Worm (Caenorhabditis elegans) whole organism, midembryonic: ENCODE results near the gene H19J13.2.
"Not testable (repeated sequence)": the region's sequence is repeated elsewhere in the genome, so short reads cannot be mapped to it uniquely, and the experiment has no call there.

Experiments used
- T22C8.4 ChIP-seq: fragments of 200-800 bp; sonication (Bioruptor generic); IDR thresholded peaks from 2 replicates; pipeline ENCODE4 v1.3.6; 2022; ENCODE audit warnings: missing genetic modification characterization, missing compliant biosample characterization
- cog-1 ChIP-seq: sonication (generic microtip); optimal IDR thresholded peaks from 2 replicates; lab custom pipeline; 2016; ENCODE audit warnings: missing genetic modification characterization, missing compliant biosample characterization
- flt-1 ChIP-seq: fragments of 200-800 bp; sonication (Bioruptor generic); IDR thresholded peaks from 2 replicates; pipeline ENCODE4 v1.3.6; 2022; ENCODE audit warnings: missing genetic modification characterization, missing compliant biosample characterization
- klf-2 ChIP-seq: fragments of 200-800 bp; sonication (Bioruptor generic); conservative IDR thresholded peaks from 2 replicates; pipeline ENCODE4 v1.3.6; 2022; ENCODE audit warnings: missing genetic modification reagents, missing genetic modification characterization, missing compliant biosample characterization
- med-1 ChIP-seq: sonication (generic microtip); optimal IDR thresholded peaks from 2 replicates; lab custom pipeline; 2017; ENCODE audit warnings: missing genetic modification characterization, mild to moderate bottlenecking, missing compliant biosample characterization, antibody characterized with exemption, missing genetic modification reagents; ENCODE audit not compliant: insufficient read depth
- ref-1 ChIP-seq: fragments of 200-800 bp; sonication (Bioruptor generic); conservative IDR thresholded peaks from 2 replicates; pipeline ENCODE4 v1.3.6; 2022; ENCODE audit warnings: missing genetic modification reagents, missing genetic modification characterization, missing compliant biosample characterization
- tab-1 ChIP-seq: fragments of 200-800 bp; sonication (Bioruptor generic); IDR thresholded peaks from 2 replicates; pipeline ENCODE4 v1.3.6; 2022; ENCODE audit warnings: missing genetic modification characterization, missing compliant biosample characterization
- ztf-23 ChIP-seq: fragments of 200-800 bp; sonication (Bioruptor generic); IDR thresholded peaks from 2 replicates; pipeline ENCODE4 v1.3.6; 2022; ENCODE audit warnings: missing genetic modification reagents, missing genetic modification characterization, missing compliant biosample characterization
- ztf-29 ChIP-seq: fragments of 200-800 bp; sonication (Bioruptor generic); IDR thresholded peaks from 2 replicates; pipeline ENCODE4 v1.3.6; 2022; ENCODE audit warnings: missing genetic modification reagents, missing genetic modification characterization, missing compliant biosample characterization

H19J13.2 gene

DNA sequence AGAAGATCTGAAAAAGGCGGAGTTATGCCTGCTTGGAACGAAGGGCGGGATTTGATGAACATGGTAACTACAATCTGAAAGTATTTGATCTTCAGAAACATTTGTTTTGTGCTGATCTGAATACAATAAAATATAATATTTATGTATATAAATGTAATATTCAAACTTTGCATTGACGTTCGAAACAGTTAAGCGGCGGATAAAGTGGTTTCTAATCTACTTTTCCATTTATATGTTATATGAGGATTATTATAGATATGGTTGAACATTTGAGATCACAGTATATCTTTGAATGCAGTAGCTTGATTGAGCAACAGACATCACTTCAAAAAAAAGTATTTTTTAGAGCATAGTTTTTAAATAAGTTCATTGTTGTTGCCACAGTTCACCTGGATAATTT is at the start of gene H19J13.2:
TSS of gene H19J13.2 (minus strand) at position 101 of the 400 bp plus-strand sequence.
- TF ChIP-seq ztf-23 (GFP tag; lab: Robert Waterston, UW) (no peak), med-1 (GFP tag; lab: Kevin White, UChicago) (no peak), ref-1 (GFP tag; lab: Robert Waterston, UW) (no peak), cog-1 (tag; lab: Kevin White, UChicago) (no peak), flt-1 (GFP tag; lab: Robert Waterston, UW) (no peak), klf-2 (GFP tag; lab: Robert Waterston, UW) (no peak), ztf-29 (GFP tag; lab: Robert Waterston, UW) (no peak)

DNA sequence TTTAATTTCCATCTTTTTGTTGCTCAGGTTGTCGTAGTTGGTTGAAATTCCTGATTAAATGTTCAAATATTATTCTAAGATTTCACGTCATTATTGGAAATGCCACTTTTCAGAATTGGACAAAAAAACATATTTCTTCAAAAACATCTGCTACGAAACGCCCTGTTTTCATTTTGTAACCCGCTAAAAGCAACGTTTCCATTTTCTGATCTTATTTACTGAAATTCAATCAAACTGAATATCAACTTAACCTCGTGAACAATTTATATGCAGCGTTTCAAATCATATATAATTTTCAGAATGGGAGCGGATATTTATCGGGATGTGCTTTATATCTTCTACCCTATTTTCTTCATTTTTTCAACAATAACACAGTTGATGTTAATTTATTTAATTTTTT is 49.7 kb upstream of the H19J13.2 start, which contains the start of gene srd-40:
TSS of gene srd-40 (plus strand) at position 301 of the 400 bp plus-strand sequence.
- TF ChIP-seq cog-1 (tag; lab: Kevin White, UChicago) (no peak), ref-1 (GFP tag; lab: Robert Waterston, UW) (no peak), med-1 (GFP tag; lab: Kevin White, UChicago) (no peak), ztf-23 (GFP tag; lab: Robert Waterston, UW) (no peak), klf-2 (GFP tag; lab: Robert Waterston, UW) (no peak), T22C8.4 (GFP tag; lab: Robert Waterston, UW) (no peak), tab-1 (GFP tag; lab: Robert Waterston, UW) (no peak), flt-1 (GFP tag; lab: Robert Waterston, UW) (no peak)

DNA sequence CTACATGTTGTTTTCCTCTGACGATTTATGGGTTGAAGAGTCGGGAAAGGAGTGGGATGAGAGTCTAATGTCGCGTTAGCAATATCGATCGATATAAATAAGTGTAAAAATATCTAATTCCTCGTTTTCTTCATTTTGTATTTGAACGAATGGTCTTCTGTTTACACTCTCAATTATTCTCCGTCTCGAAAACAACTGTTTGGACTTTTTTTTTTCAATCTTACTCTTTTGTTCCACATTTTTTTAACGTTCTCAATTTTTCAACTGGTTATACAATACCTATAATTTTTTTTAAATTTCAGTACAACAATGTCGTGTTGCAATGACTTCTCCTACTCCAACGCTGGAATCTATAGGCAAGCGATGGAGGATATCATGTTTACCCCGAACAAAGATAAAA is 47.6 kb upstream of the H19J13.2 start, which contains the start of gene F17A2.13:
TSS of gene F17A2.13 (plus strand) at position 301 of the 400 bp plus-strand sequence.
- no peak for TF ChIP-seq tab-1 (GFP tag; lab: Robert Waterston, UW)
- no peak for TF ChIP-seq ref-1 (GFP tag; lab: Robert Waterston, UW)
- no peak for TF ChIP-seq klf-2 (GFP tag; lab: Robert Waterston, UW)
- TF ChIP-seq cog-1 (tag; lab: Kevin White, UChicago), result no peak
- no peak for TF ChIP-seq ztf-23 (GFP tag; lab: Robert Waterston, UW)
- no peak for TF ChIP-seq ztf-29 (GFP tag; lab: Robert Waterston, UW)
- no peak for TF ChIP-seq med-1 (GFP tag; lab: Kevin White, UChicago)

DNA sequence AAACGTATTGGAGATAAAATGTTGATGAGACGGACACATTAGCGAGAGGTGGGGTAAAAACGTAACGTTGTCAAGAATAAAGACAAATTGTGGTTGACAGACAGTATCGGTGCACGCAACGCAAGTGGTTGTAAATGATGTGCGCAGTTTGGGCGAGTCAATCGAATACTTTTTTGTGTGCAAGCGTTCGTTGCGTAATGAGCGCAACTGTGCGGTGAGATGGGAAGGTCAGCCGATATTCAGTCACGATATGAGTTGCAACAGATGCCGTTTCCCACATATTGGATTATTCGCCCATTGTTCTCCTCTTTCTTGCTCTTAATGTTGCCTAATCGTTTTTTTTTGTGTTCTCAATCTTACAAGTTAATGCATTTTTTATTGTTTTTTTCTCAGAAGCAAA is 47.0 kb upstream of the H19J13.2 start, which contains the start of gene ceh-40:
TSS of gene ceh-40 (minus strand) at position 41 of the 400 bp plus-strand sequence.
- TF ChIP-seq ztf-23 (GFP tag; lab: Robert Waterston, UW), result no peak
- TF ChIP-seq med-1 (GFP tag; lab: Kevin White, UChicago), result no peak
- no peak for TF ChIP-seq ref-1 (GFP tag; lab: Robert Waterston, UW)
- TF ChIP-seq klf-2 (GFP tag; lab: Robert Waterston, UW), result no peak
- TF ChIP-seq ztf-29 (GFP tag; lab: Robert Waterston, UW), result no peak
- no peak for TF ChIP-seq flt-1 (GFP tag; lab: Robert Waterston, UW)
- no peak for TF ChIP-seq T22C8.4 (GFP tag; lab: Robert Waterston, UW)

DNA sequence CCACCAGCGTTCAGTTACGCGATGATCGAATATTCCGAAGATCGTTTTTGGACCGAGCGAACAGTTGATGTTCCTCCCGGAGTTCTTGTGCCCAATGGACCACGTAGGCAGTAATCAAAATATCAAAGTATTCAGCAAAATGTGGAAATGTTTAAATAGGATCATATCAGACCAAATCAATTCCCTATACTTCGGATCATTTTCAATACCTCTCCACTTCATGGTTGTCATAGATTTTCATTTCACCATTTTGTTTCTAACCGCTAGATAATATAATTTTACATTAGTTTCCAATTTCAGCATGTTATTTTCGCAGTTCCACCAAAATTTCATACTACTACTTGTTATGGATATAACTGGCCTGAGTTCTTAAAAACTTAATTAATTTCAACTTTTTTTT is 43.8 kb upstream of the H19J13.2 start:
- no peak for TF ChIP-seq klf-2 (GFP tag; lab: Robert Waterston, UW)
- TF ChIP-seq cog-1 (tag; lab: Kevin White, UChicago), result no peak
- no peak for TF ChIP-seq T22C8.4 (GFP tag; lab: Robert Waterston, UW)
- no peak for TF ChIP-seq tab-1 (GFP tag; lab: Robert Waterston, UW)
- TF ChIP-seq ztf-23 (GFP tag; lab: Robert Waterston, UW), result no peak
- no peak for TF ChIP-seq med-1 (GFP tag; lab: Kevin White, UChicago)
- no peak for TF ChIP-seq ref-1 (GFP tag; lab: Robert Waterston, UW)
- no peak for TF ChIP-seq flt-1 (GFP tag; lab: Robert Waterston, UW)
- no peak for TF ChIP-seq ztf-29 (GFP tag; lab: Robert Waterston, UW)

DNA sequence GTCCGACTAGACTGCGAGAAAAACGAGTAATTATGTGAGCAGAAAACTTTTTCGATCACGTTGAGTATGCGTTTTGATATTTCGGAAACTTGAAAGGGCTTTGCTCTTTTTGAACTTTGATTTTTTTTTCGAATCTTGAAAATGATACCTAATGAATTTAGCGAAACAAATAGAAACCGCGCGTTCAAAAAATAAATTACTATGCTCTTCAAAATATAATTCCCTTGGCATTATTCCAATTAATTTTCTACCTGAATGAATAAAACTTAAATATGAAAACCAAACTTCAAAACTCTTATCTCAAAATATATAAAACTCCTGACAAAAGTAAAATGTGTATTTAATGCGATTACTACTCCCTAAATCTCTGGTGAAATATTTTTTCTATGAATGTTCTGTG is 41.5 kb upstream of the H19J13.2 start, which contains the start of gene xtr-2:
TSS of gene xtr-2 (plus strand) at position 301 of the 400 bp plus-strand sequence.
- TF ChIP-seq med-1 (GFP tag; lab: Kevin White, UChicago) (no peak), ztf-29 (GFP tag; lab: Robert Waterston, UW) (no peak), ref-1 (GFP tag; lab: Robert Waterston, UW) (no peak), flt-1 (GFP tag; lab: Robert Waterston, UW) (no peak), tab-1 (GFP tag; lab: Robert Waterston, UW) (no peak), T22C8.4 (GFP tag; lab: Robert Waterston, UW) (no peak), klf-2 (GFP tag; lab: Robert Waterston, UW) (no peak), cog-1 (tag; lab: Kevin White, UChicago) (no peak)

DNA sequence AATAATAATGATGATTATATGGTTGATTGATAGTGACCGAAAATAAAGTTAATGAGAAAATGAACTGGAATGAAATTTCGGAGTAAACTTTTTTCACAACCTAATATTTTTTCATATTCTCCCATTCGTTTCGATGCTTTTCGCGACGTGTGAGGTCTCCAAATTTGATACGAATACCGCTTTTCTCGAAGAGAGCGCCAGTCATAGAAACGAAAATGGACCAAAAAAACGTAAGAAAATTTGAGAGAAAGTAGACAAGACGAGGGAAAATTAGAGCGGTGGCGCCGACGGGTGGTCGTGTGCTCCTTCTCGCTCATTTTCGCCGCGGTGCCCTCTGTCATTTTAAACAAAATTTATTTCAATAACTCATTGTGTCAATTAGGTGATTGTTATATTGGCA is 40.6 kb upstream of the H19J13.2 start:
- TF ChIP-seq med-1 (GFP tag; lab: Kevin White, UChicago), result no peak
- no peak for TF ChIP-seq ztf-29 (GFP tag; lab: Robert Waterston, UW)
- no peak for TF ChIP-seq klf-2 (GFP tag; lab: Robert Waterston, UW)
- TF ChIP-seq T22C8.4 (GFP tag; lab: Robert Waterston, UW), result no peak
- no peak for TF ChIP-seq flt-1 (GFP tag; lab: Robert Waterston, UW)
- no peak for TF ChIP-seq tab-1 (GFP tag; lab: Robert Waterston, UW)
- TF ChIP-seq cog-1 (tag; lab: Kevin White, UChicago), result no peak
- no peak for TF ChIP-seq ref-1 (GFP tag; lab: Robert Waterston, UW)
- TF ChIP-seq ztf-23 (GFP tag; lab: Robert Waterston, UW), result no peak

DNA sequence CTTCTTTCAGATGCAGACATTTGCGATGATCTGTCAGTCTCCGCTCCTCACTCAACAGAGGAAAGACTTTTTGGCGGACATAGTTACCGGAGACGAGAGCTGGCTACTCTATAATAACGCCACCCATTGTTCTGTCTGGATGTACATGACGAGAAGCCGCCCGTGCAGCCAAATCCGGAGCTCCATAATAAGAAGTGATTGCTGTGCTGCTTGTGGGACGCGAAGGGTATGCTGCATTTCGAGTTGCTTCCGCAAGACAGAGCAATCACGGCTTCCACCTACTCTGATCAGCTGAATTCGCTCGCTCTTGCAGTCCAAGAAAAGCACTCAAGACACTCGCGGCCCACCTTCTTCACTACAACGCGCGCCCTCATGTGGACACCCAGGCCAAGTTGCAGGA is 40.0 kb upstream of the H19J13.2 start:
- TF ChIP-seq T22C8.4 (GFP tag; lab: Robert Waterston, UW), result no peak

DNA sequence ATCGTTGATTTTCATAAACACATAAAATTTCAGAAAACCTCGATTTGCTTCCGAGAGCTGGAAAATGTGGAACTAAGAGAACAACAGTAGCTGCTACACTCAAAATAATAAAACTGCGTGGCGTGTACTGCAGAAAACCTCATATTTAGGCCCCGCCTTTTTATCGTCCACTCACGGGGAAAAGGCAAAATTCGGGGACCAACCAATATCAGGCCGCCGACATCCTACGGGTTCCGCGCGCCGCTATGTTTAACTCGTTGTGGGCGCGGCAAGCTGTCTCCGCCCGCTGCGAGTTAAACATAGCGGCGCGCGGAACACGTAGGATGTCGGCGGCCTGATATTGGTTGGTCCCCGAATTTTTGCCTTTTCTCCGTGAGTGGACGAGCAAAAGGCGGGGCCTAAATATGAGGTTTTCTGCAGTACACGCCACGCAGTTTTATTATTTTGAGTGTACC is 34.3 kb upstream of the H19J13.2 start, which contains the start of gene F17A2.16:
TSS of gene F17A2.16 (plus strand) at position 405 of the 455 bp plus-strand sequence.
- not testable (repeated sequence) for TF ChIP-seq flt-1 (GFP tag; lab: Robert Waterston, UW); med-1 (GFP tag; lab: Kevin White, UChicago); ref-1 (GFP tag; lab: Robert Waterston, UW)
